Fruit fly (Drosophila melanogaster) whole organism, pupa: Measurements from ENCODE around the gene CG13760.

Experiments used
- CG10348 ChIP-seq: fragments of 200-800 bp; sonication (Bioruptor generic); IDR thresholded peaks from 2 replicates; pipeline ENCODE4 v1.3.6; 2022; ENCODE audit warnings: missing biosample characterization, missing genetic modification characterization
- CG13204 ChIP-seq: fragments of 200-800 bp; sonication (Bioruptor generic); optimal IDR thresholded peaks from 2 replicates; lab custom pipeline; 2018; ENCODE audit warnings: missing biosample characterization, mild to moderate bottlenecking, missing genetic modification characterization, moderate library complexity
- CG15710 ChIP-seq: fragments of 200-800 bp; sonication (Bioruptor generic); optimal IDR thresholded peaks from 2 replicates; lab custom pipeline; 2018; ENCODE audit warnings: missing biosample characterization, mild to moderate bottlenecking, missing genetic modification characterization, moderate library complexity
- CG17806 ChIP-seq: fragments of 200-800 bp; sonication (Bioruptor generic); optimal IDR thresholded peaks from 2 replicates; lab custom pipeline; 2018; ENCODE audit warnings: missing biosample characterization, mild to moderate bottlenecking, missing genetic modification characterization, moderate library complexity
- CG32121 ChIP-seq: fragments of 200-800 bp; sonication (Bioruptor generic); IDR thresholded peaks from 2 replicates; pipeline ENCODE4 v1.3.6; 2022; ENCODE audit warnings: missing biosample characterization, missing genetic modification characterization
- CG34367 ChIP-seq: fragments of 200-800 bp; sonication (Bioruptor generic); optimal IDR thresholded peaks from 2 replicates; lab custom pipeline; 2018; ENCODE audit warnings: missing biosample characterization, mild to moderate bottlenecking, missing genetic modification characterization
- CG4496 ChIP-seq: fragments of 200-800 bp; sonication (Bioruptor generic); IDR thresholded peaks from 3 replicates; pipeline ENCODE4 v1.3.6; 2022; ENCODE audit warnings: missing biosample characterization, missing genetic modification characterization
- CG8159 ChIP-seq: fragments of 200-800 bp; sonication (Bioruptor generic); optimal IDR thresholded peaks from 3 replicates; lab custom pipeline; 2018; ENCODE audit warnings: missing biosample characterization, mild to moderate bottlenecking, missing genetic modification characterization, moderate library complexity
- CG9948 ChIP-seq: fragments of 200-800 bp; sonication (Bioruptor generic); optimal IDR thresholded peaks from 2 replicates; lab custom pipeline; 2018; ENCODE audit warnings: missing biosample characterization, mild to moderate bottlenecking, missing genetic modification characterization, moderate library complexity
- D1 ChIP-seq: fragments of 200-800 bp; sonication (Bioruptor generic); optimal IDR thresholded peaks from 2 replicates; lab custom pipeline; 2018; ENCODE audit warnings: missing biosample characterization, mild to moderate bottlenecking, missing genetic modification characterization, moderate library complexity
- EcR ChIP-seq: fragments of 200-800 bp; sonication (Bioruptor generic); optimal IDR thresholded peaks from 3 replicates; lab custom pipeline; 2019; ENCODE audit warnings: missing biosample characterization, missing genetic modification characterization, mild to moderate bottlenecking, moderate library complexity, missing genetic modification reagents
- fd96Ca ChIP-seq: fragments of 200-800 bp; sonication (Bioruptor generic); IDR thresholded peaks from 3 replicates; pipeline ENCODE4 v1.3.6; 2022; ENCODE audit warnings: missing biosample characterization, missing genetic modification characterization
- gl ChIP-seq: fragments of 200-800 bp; sonication (Bioruptor generic); optimal IDR thresholded peaks from 2 replicates; lab custom pipeline; 2018; ENCODE audit warnings: missing biosample characterization, mild to moderate bottlenecking, missing genetic modification characterization

- TF ChIP-seq fd96Ca (GFP tag; lab: Robert Waterston, UW) (no peak), CG34367 (no peak), CG4496 (GFP tag; lab: Robert Waterston, UW) (no peak), CG17806 (tag; lab: Kevin White, UChicago) (no peak), CG9948 (tag; lab: Kevin White, UChicago) (no peak), CG13204 (GFP tag; lab: Kevin White, UChicago) (no peak), gl (no peak), CG15710 (no peak), CG10348 (GFP tag; lab: Robert Waterston, UW) (no peak), EcR (GFP tag; lab: Kevin White, UChicago) (no peak), D1 (tag; lab: Kevin White, UChicago) (no peak), CG8159 (tag; lab: Kevin White, UChicago) (no peak), CG32121 (GFP tag; lab: Robert Waterston, UW) (no peak)
These were observed 33.6 kb downstream of the CG13760 start, which contains the start of gene Pdfr for dm6 chrX:2551906-2552305.
